Fruit fly (Drosophila melanogaster) whole organism, embryonic: ENCODE data around the gene eIF3l.
A peak's percentile ranks its signal among the peaks of the same experiment; 100 is the strongest.

Source experiments
- Antp ChIP-seq: fragments of 200-800 bp; sonication (Bioruptor generic); optimal IDR thresholded peaks from 3 replicates; lab custom pipeline; 2016; ENCODE audit warnings: missing biosample characterization, missing genetic modification characterization
- B-H1 ChIP-seq: fragments of 200-800 bp; sonication (Bioruptor generic); IDR thresholded peaks from 3 replicates; pipeline ENCODE4 v1.3.6; 2022; ENCODE audit warnings: missing biosample characterization, missing genetic modification characterization
- BtbVII ChIP-seq: fragments of 200-800 bp; sonication (Bioruptor generic); optimal IDR thresholded peaks from 3 replicates; lab custom pipeline; 2017; ENCODE audit warnings: missing biosample characterization, mild to moderate bottlenecking, missing genetic modification characterization
- CG10321 ChIP-seq: fragments of 200-800 bp; sonication (Bioruptor generic); IDR thresholded peaks from 2 replicates; pipeline ENCODE4 v1.3.6; 2022; ENCODE audit warnings: missing biosample characterization, missing genetic modification characterization
- CG11560 ChIP-seq: fragments of 200-800 bp; sonication (Bioruptor generic); IDR thresholded peaks from 3 replicates; pipeline ENCODE4 v1.3.6; 2022; ENCODE audit warnings: missing biosample characterization, missing genetic modification characterization
- CG12104 ChIP-seq: fragments of 200-800 bp; sonication (Bioruptor generic); optimal IDR thresholded peaks from 3 replicates; lab custom pipeline; 2016; ENCODE audit warnings: missing biosample characterization, missing genetic modification characterization
- CG15514 ChIP-seq: fragments of 200-800 bp; sonication (Bioruptor generic); optimal IDR thresholded peaks from 3 replicates; lab custom pipeline; 2017; ENCODE audit warnings: missing biosample characterization, missing genetic modification characterization, mild to moderate bottlenecking, moderate library complexity, missing genetic modification reagents
- CG15601 ChIP-seq: fragments of 200-800 bp; sonication (Bioruptor generic); optimal IDR thresholded peaks from 3 replicates; lab custom pipeline; 2019; ENCODE audit warnings: missing biosample characterization, mild to moderate bottlenecking, missing genetic modification characterization, moderate library complexity
- CG16813 ChIP-seq: fragments of 200-800 bp; sonication (Bioruptor generic); IDR thresholded peaks from 3 replicates; pipeline ENCODE4 v1.3.6; 2022; ENCODE audit warnings: missing biosample characterization, missing genetic modification characterization; ENCODE audit not compliant: partially characterized antibody
- CG17359 ChIP-seq: fragments of 200-800 bp; sonication (Bioruptor generic); optimal IDR thresholded peaks from 3 replicates; lab custom pipeline; 2018; ENCODE audit warnings: missing biosample characterization, mild to moderate bottlenecking, missing genetic modification characterization, moderate library complexity
- CG17802 ChIP-seq: fragments of 200-800 bp; sonication (Bioruptor generic); optimal IDR thresholded peaks from 2 replicates; lab custom pipeline; 2018; ENCODE audit warnings: missing biosample characterization, mild to moderate bottlenecking, missing genetic modification characterization, moderate library complexity
- CG17912 ChIP-seq: fragments of 200-800 bp; sonication (Bioruptor generic); optimal IDR thresholded peaks from 2 replicates; lab custom pipeline; 2018; ENCODE audit warnings: missing biosample characterization, mild to moderate bottlenecking, missing genetic modification characterization
- CG18764 ChIP-seq: fragments of 200-800 bp; sonication (Bioruptor generic); optimal IDR thresholded peaks from 3 replicates; lab custom pipeline; 2016; ENCODE audit warnings: missing biosample characterization, missing genetic modification characterization
- CG2116 ChIP-seq: fragments of 200-800 bp; sonication (Bioruptor generic); optimal IDR thresholded peaks from 3 replicates; lab custom pipeline; 2018; ENCODE audit warnings: missing biosample characterization, mild to moderate bottlenecking, missing genetic modification characterization
- CG2120 ChIP-seq: fragments of 200-800 bp; sonication (Bioruptor generic); optimal IDR thresholded peaks from 3 replicates; lab custom pipeline; 2016; ENCODE audit warnings: missing biosample characterization, missing genetic modification characterization
- CG2875 ChIP-seq: fragments of 200-800 bp; sonication (Bioruptor generic); optimal IDR thresholded peaks from 2 replicates; lab custom pipeline; 2017; ENCODE audit warnings: missing biosample characterization, mild to moderate bottlenecking, missing genetic modification characterization, missing genetic modification reagents
- CG3065 ChIP-seq: fragments of 200-800 bp; sonication (Bioruptor generic); optimal IDR thresholded peaks from 2 replicates; lab custom pipeline; 2016; ENCODE audit warnings: missing biosample characterization, missing genetic modification characterization
- CG32767 ChIP-seq: fragments of 200-800 bp; sonication (Bioruptor generic); IDR thresholded peaks from 2 replicates; pipeline ENCODE4 v1.3.6; 2022; ENCODE audit warnings: missing biosample characterization, missing genetic modification characterization
- CG33213 ChIP-seq: fragments of 200-800 bp; sonication (Bioruptor generic); optimal IDR thresholded peaks from 3 replicates; lab custom pipeline; 2016; ENCODE audit warnings: missing biosample characterization, missing genetic modification characterization
- CG8765 ChIP-seq: fragments of 200-800 bp; sonication (Bioruptor generic); IDR thresholded peaks from 2 replicates; pipeline ENCODE4 v1.3.6; 2022; ENCODE audit warnings: missing biosample characterization, missing genetic modification characterization
- CG9609 ChIP-seq: fragments of 200-800 bp; sonication (Bioruptor generic); optimal IDR thresholded peaks from 3 replicates; lab custom pipeline; 2016; ENCODE audit warnings: missing biosample characterization, missing genetic modification characterization
- CG9727 ChIP-seq: fragments of 200-800 bp; sonication (Bioruptor generic); optimal IDR thresholded peaks from 3 replicates; lab custom pipeline; 2017; ENCODE audit warnings: missing biosample characterization, mild to moderate bottlenecking, missing genetic modification characterization
- CG9797 ChIP-seq: fragments of 200-800 bp; sonication (Bioruptor generic); optimal IDR thresholded peaks from 3 replicates; lab custom pipeline; 2018; ENCODE audit warnings: missing biosample characterization, mild to moderate bottlenecking, missing genetic modification characterization
- CG9817 ChIP-seq: fragments of 200-800 bp; sonication (Bioruptor generic); optimal IDR thresholded peaks from 2 replicates; lab custom pipeline; 2018; ENCODE audit warnings: missing biosample characterization, mild to moderate bottlenecking, missing genetic modification characterization, moderate library complexity
- Dref ChIP-seq: fragments of 200-800 bp; sonication (Bioruptor generic); IDR thresholded peaks from 2 replicates; pipeline ENCODE4 v1.3.6; 2022; ENCODE audit warnings: missing biosample characterization, missing genetic modification characterization
- NK7.1 ChIP-seq: fragments of 200-800 bp; sonication (Bioruptor generic); optimal IDR thresholded peaks from 3 replicates; lab custom pipeline; 2016; ENCODE audit warnings: missing biosample characterization, missing genetic modification characterization
- Nf-YA ChIP-seq: fragments of 200-800 bp; sonication (Bioruptor generic); IDR thresholded peaks from 2 replicates; pipeline ENCODE4 v1.3.6; 2022; ENCODE audit warnings: missing biosample characterization, missing genetic modification characterization
- PHDP ChIP-seq: fragments of 200-800 bp; sonication (Bioruptor generic); optimal IDR thresholded peaks from 3 replicates; lab custom pipeline; 2018; ENCODE audit warnings: missing biosample characterization, mild to moderate bottlenecking, missing genetic modification characterization, moderate library complexity
- Sox102F ChIP-seq: fragments of 200-800 bp; sonication (Bioruptor generic); optimal IDR thresholded peaks from 2 replicates; lab custom pipeline; 2018; ENCODE audit warnings: missing biosample characterization, mild to moderate bottlenecking, missing genetic modification characterization, moderate library complexity
- Stat92E ChIP-seq, 3 experiments: fragments of >200 bp in 2 of 3; fragments of 200-800 bp in 1 of 3; sonication (Bioruptor generic) in 1 of 3; optimal IDR thresholded peaks; 2 replicates each; lab custom pipeline; 2017 to 2019; ENCODE audit warnings: missing biosample characterization in 3 of 3, missing genetic modification characterization in 3 of 3, mild to moderate bottlenecking in 1 of 3, moderate library complexity in 1 of 3
- amos ChIP-seq: fragments of 200-800 bp; sonication (Bioruptor generic); IDR thresholded peaks from 2 replicates; pipeline ENCODE4 v1.3.6; 2022; ENCODE audit warnings: missing biosample characterization, missing genetic modification characterization; ENCODE audit not compliant: partially characterized antibody
- bigmax ChIP-seq: fragments of 200-800 bp; sonication (Bioruptor generic); optimal IDR thresholded peaks from 2 replicates; lab custom pipeline; 2018; ENCODE audit warnings: missing biosample characterization, mild to moderate bottlenecking, missing genetic modification characterization
- caup ChIP-seq: fragments of 200-800 bp; sonication (Bioruptor generic); optimal IDR thresholded peaks from 3 replicates; lab custom pipeline; 2017; ENCODE audit warnings: missing biosample characterization, mild to moderate bottlenecking, missing genetic modification characterization, moderate library complexity; ENCODE audit not compliant: severe bottlenecking
- dati ChIP-seq: fragments of 200-800 bp; sonication (Bioruptor generic); IDR thresholded peaks from 2 replicates; pipeline ENCODE4 v1.3.6; 2022; ENCODE audit warnings: missing biosample characterization, missing genetic modification characterization
- eyg ChIP-seq: fragments of 200-800 bp; sonication (Bioruptor generic); optimal IDR thresholded peaks from 3 replicates; lab custom pipeline; 2016; ENCODE audit warnings: missing biosample characterization, missing genetic modification characterization
- h ChIP-seq: fragments of >200 bp; optimal IDR thresholded peaks from 2 replicates; lab custom pipeline; 2017
- hb ChIP-seq: fragments of 200-800 bp; sonication (Bioruptor generic); IDR thresholded peaks from 3 replicates; pipeline ENCODE4 v1.3.6; 2022; ENCODE audit warnings: missing biosample characterization, missing genetic modification characterization; ENCODE audit not compliant: partially characterized antibody
- onecut ChIP-seq: fragments of 200-800 bp; sonication (Bioruptor generic); IDR thresholded peaks from 2 replicates; pipeline ENCODE4 v1.3.6; 2022; ENCODE audit warnings: missing biosample characterization, missing genetic modification characterization
- phol ChIP-seq: fragments of 200-800 bp; sonication (Bioruptor generic); optimal IDR thresholded peaks from 3 replicates; lab custom pipeline; 2018; ENCODE audit warnings: missing biosample characterization, mild to moderate bottlenecking, missing genetic modification characterization, moderate library complexity
- sens ChIP-seq: fragments of 200-800 bp; sonication (Bioruptor generic); peaks from one replicate; lab custom pipeline; 2016; ENCODE audit warnings: missing biosample characterization, missing genetic modification characterization
- sima ChIP-seq: fragments of 200-800 bp; sonication (Bioruptor generic); optimal IDR thresholded peaks from 2 replicates; lab custom pipeline; 2016; ENCODE audit warnings: missing biosample characterization, missing genetic modification characterization
- stwl ChIP-seq: fragments of 200-800 bp; sonication (Bioruptor generic); optimal IDR thresholded peaks from 3 replicates; lab custom pipeline; 2018; ENCODE audit warnings: missing biosample characterization, mild to moderate bottlenecking, missing genetic modification characterization, moderate library complexity
- wdn ChIP-seq: fragments of 200-800 bp; sonication (Bioruptor generic); IDR thresholded peaks from 2 replicates; pipeline ENCODE4 v1.3.6; 2022; ENCODE audit warnings: missing biosample characterization, missing genetic modification characterization
- zen ChIP-seq: fragments of 200-800 bp; sonication (Bioruptor generic); optimal IDR thresholded peaks from 3 replicates; lab custom pipeline; 2018; ENCODE audit warnings: missing biosample characterization, mild to moderate bottlenecking, missing genetic modification characterization, moderate library complexity

Gene eIF3l

dm6 chr3L:12119875-12120485, 25.9 kb downstream of the eIF3l start, which contains the start of gene CG11560 (continued):
- TF ChIP-seq sima (GFP tag; lab: Kevin White, UChicago) (no peak), stwl (tag; lab: Kevin White, UChicago) (peak; percentile 82), CG9727 (GFP tag; lab: Kevin White, UChicago) (no peak), onecut (no peak), CG8765 (no peak), BtbVII (GFP tag; lab: Kevin White, UChicago) (no peak), dati (GFP tag; lab: Robert Waterston, UW) (no peak), phol (tag; lab: Kevin White, UChicago) (peak; percentile 43), wdn (GFP tag; lab: Robert Waterston, UW) (no peak), Sox102F (GFP tag; lab: Kevin White, UChicago) (no peak), CG10321 (GFP tag; lab: Robert Waterston, UW) (no peak), CG3065 (GFP tag; lab: Kevin White, UChicago) (no peak), CG15601 (no peak), CG12104 (GFP tag; lab: Kevin White, UChicago) (no peak), eyg (GFP tag; lab: Kevin White, UChicago) (no peak), Dref (GFP tag; lab: Robert Waterston, UW) (peak; percentile 85), CG33213 (GFP tag; lab: Kevin White, UChicago) (no peak), B-H1 (GFP tag; lab: Robert Waterston, UW) (no peak), CG16813 (GFP tag; lab: Robert Waterston, UW) (peak; percentile 62; the same call in 2 of the 3 replicates), CG2116 (peak; percentile 61), PHDP (tag; lab: Kevin White, UChicago) (no peak), CG18764 (GFP tag; lab: Kevin White, UChicago) (no peak), CG9797 (GFP tag; lab: Kevin White, UChicago) (no peak), Antp (GFP tag; lab: Kevin White, UChicago) (no peak), h (lab: Kevin White, UChicago) (no peak), CG17802 (no peak), hb (GFP tag; lab: Robert Waterston, UW) (no peak; the same call in 2 of the 3 replicates), CG17359 (tag; lab: Kevin White, UChicago) (peak; percentile 83), CG15514 (peak; percentile 44), CG2120 (GFP tag; lab: Kevin White, UChicago) (no peak), bigmax (GFP tag; lab: Kevin White, UChicago) (no peak), NK7.1 (GFP tag; lab: Kevin White, UChicago) (no peak), Nf-YA (GFP tag; lab: Robert Waterston, UW) (no peak), CG9609 (no peak), CG2875 (GFP tag; lab: Kevin White, UChicago) (no peak), CG17912 (no peak), CG9817 (tag; lab: Kevin White, UChicago) (no peak), CG32767 (GFP tag; lab: Robert Waterston, UW) (no peak)

dm6 chr3L:12118631-12119030, 27.3 kb downstream of the eIF3l start:
- 0 out of 3 replicates have a peak, but pooled peaks have one; percentile 10 for TF ChIP-seq CG11560 (tag; lab: Robert Waterston, UW)
- TF ChIP-seq zen = no peak
- no peak for TF ChIP-seq amos (GFP tag; lab: Robert Waterston, UW)
- no peak for TF ChIP-seq Stat92E (GFP tag; optimal IDR thresholded peaks at IDR 0.05; lab: Kevin White, UChicago)
- TF ChIP-seq sens = peak; percentile 12
- TF ChIP-seq caup (GFP tag; lab: Kevin White, UChicago) = no peak
